Worm (Caenorhabditis elegans) whole organism, L4 larva: Measurements from ENCODE around the gene C38C3.3.

ENCODE experiments used
- D1046.2 ChIP-seq: fragments of 200-800 bp; sonication (Bioruptor generic); IDR thresholded peaks from 2 replicates; pipeline ENCODE4 v1.3.6; 2022; ENCODE audit warnings: missing genetic modification characterization, missing compliant biosample characterization
- F44E2.7 ChIP-seq: fragments of 200-800 bp; sonication (Bioruptor generic); IDR thresholded peaks from 2 replicates; pipeline ENCODE4 v2.1.2; 2022; ENCODE audit warnings: missing genetic modification characterization, missing compliant biosample characterization
- R02D3.7 ChIP-seq: fragments of 150-350 bp; sonication (generic microtip); optimal IDR thresholded peaks from 3 replicates; lab custom pipeline; 2014; ENCODE audit warnings: missing biosample characterization, missing genetic modification characterization
- aly-2 ChIP-seq: sonication (generic microtip); optimal IDR thresholded peaks from 2 replicates; lab custom pipeline; 2018; ENCODE audit warnings: missing biosample characterization, missing genetic modification characterization
- attf-4 ChIP-seq: sonication (generic microtip); optimal IDR thresholded peaks from 3 replicates; lab custom pipeline; 2017; ENCODE audit warnings: missing biosample characterization, missing genetic modification characterization
- ceh-28 ChIP-seq: fragments of 150-350 bp; optimal IDR thresholded peaks from 2 replicates; lab custom pipeline; 2014; ENCODE audit warnings: missing biosample characterization, missing genetic modification reagents, missing genetic modification characterization
- ceh-32 ChIP-seq: sonication (generic microtip); optimal IDR thresholded peaks from 2 replicates; lab custom pipeline; 2016; ENCODE audit warnings: mild to moderate bottlenecking, missing genetic modification characterization, missing compliant biosample characterization; ENCODE audit not compliant: poor library complexity
- daf-19 ChIP-seq: fragments of 200-800 bp; sonication (Bioruptor generic); conservative IDR thresholded peaks from 2 replicates; pipeline ENCODE4 v1.3.6; 2022; ENCODE audit warnings: missing genetic modification characterization, missing compliant biosample characterization
- dmd-6 ChIP-seq: fragments of 200-800 bp; sonication (Bioruptor generic); IDR thresholded peaks from 2 replicates; pipeline ENCODE4 v1.3.6; 2022; ENCODE audit warnings: missing genetic modification reagents, missing genetic modification characterization, missing compliant biosample characterization
- dmd-8 ChIP-seq: fragments of 200-800 bp; sonication (Bioruptor generic); IDR thresholded peaks from 2 replicates; pipeline ENCODE4 v1.3.6; 2022; ENCODE audit warnings: missing genetic modification characterization, missing compliant biosample characterization
- dve-1 ChIP-seq: sonication (generic microtip); optimal IDR thresholded peaks from 2 replicates; lab custom pipeline; 2017; ENCODE audit warnings: antibody characterized with exemption, mild to moderate bottlenecking, missing genetic modification characterization, missing compliant biosample characterization; ENCODE audit not compliant: insufficient read depth
- egl-27 ChIP-seq: sonication (generic microtip); optimal IDR thresholded peaks from 3 replicates; lab custom pipeline; 2017; ENCODE audit warnings: missing biosample characterization, missing genetic modification reagents, missing genetic modification characterization
- egl-43 ChIP-seq: fragments of 200-800 bp; sonication (Bioruptor generic); IDR thresholded peaks from 2 replicates; pipeline ENCODE4 v1.3.6; 2022; ENCODE audit warnings: missing genetic modification reagents, missing genetic modification characterization, missing compliant biosample characterization
- fkh-10 ChIP-seq: fragments of 150-350 bp; optimal IDR thresholded peaks from 2 replicates; lab custom pipeline; 2014; ENCODE audit warnings: missing biosample characterization, missing genetic modification reagents, missing genetic modification characterization
- fos-1 ChIP-seq: fragments of 150-350 bp; optimal IDR thresholded peaks from 2 replicates; lab custom pipeline; 2014; ENCODE audit warnings: missing biosample characterization, missing genetic modification characterization
- hif-1 ChIP-seq, 2 experiments: sonication (generic microtip); optimal IDR thresholded peaks; 2 replicates each; lab custom pipeline; 2016 to 2017; ENCODE audit warnings: missing compliant biosample characterization in 2 of 2, missing genetic modification characterization in 2 of 2, missing genetic modification reagents in 2 of 2, missing genotype in 2 of 2, mild to moderate bottlenecking in 1 of 2
- hlh-11 ChIP-seq: fragments of 200-800 bp; sonication (Bioruptor generic); optimal IDR thresholded peaks from 2 replicates; lab custom pipeline; 2018; ENCODE audit warnings: mild to moderate bottlenecking, missing genetic modification characterization, missing compliant biosample characterization
- hlh-30 ChIP-seq: sonication (generic microtip); optimal IDR thresholded peaks from 2 replicates; lab custom pipeline; 2017; ENCODE audit warnings: antibody characterized with exemption, mild to moderate bottlenecking, missing genetic modification characterization, missing compliant biosample characterization; ENCODE audit not compliant: insufficient read depth
- hmg-1.1 ChIP-seq: fragments of 200-800 bp; sonication (Bioruptor generic); IDR thresholded peaks from 2 replicates; pipeline ENCODE4 v1.3.6; 2022; ENCODE audit warnings: missing genetic modification reagents, missing genetic modification characterization, missing compliant biosample characterization
- jun-1 ChIP-seq: fragments of 150-350 bp; optimal IDR thresholded peaks from 2 replicates; lab custom pipeline; 2014; ENCODE audit warnings: missing biosample characterization, missing genetic modification reagents, missing genetic modification characterization
- lim-7 ChIP-seq: fragments of 200-800 bp; sonication (Bioruptor generic); IDR thresholded peaks from 2 replicates; pipeline ENCODE4 v1.3.6; 2022; ENCODE audit warnings: missing genetic modification characterization, missing compliant biosample characterization
- lin-15B ChIP-seq: fragments of 150-350 bp; sonication (generic microtip); optimal IDR thresholded peaks from 3 replicates; lab custom pipeline; 2014; ENCODE audit warnings: missing biosample characterization, missing genetic modification characterization
- lin-29 ChIP-seq: fragments of 200-800 bp; sonication (Bioruptor generic); IDR thresholded peaks from 2 replicates; pipeline ENCODE4 v1.3.6; 2022; ENCODE audit warnings: missing genetic modification reagents, missing genetic modification characterization, missing compliant biosample characterization
- lir-3 ChIP-seq: sonication (generic microtip); optimal IDR thresholded peaks from 2 replicates; lab custom pipeline; 2016; ENCODE audit warnings: mild to moderate bottlenecking, missing genetic modification characterization, missing compliant biosample characterization
- madf-5 ChIP-seq, 2 experiments: fragments of 200-800 bp; sonication (Bioruptor generic); IDR thresholded peaks; 2 replicates each; pipeline ENCODE4 v1.3.6; 2022; ENCODE audit warnings: missing compliant biosample characterization in 2 of 2, missing genetic modification characterization in 2 of 2
- mdl-1 ChIP-seq, 2 experiments: fragments of 150-350 bp in 1 of 2; sonication (generic microtip) in 1 of 2; optimal IDR thresholded peaks; 2 replicates each; lab custom pipeline; 2014 to 2017; ENCODE audit warnings: missing biosample characterization in 2 of 2, missing genetic modification characterization in 2 of 2
- mep-1 ChIP-seq: fragments of 150-350 bp; sonication (generic microtip); optimal IDR thresholded peaks from 3 replicates; lab custom pipeline; 2014; ENCODE audit warnings: missing biosample characterization, missing genetic modification characterization
- mes-2 ChIP-seq: sonication (generic microtip); optimal IDR thresholded peaks from 2 replicates; lab custom pipeline; 2016; ENCODE audit warnings: missing genotype, mild to moderate bottlenecking, missing genetic modification characterization, missing compliant biosample characterization; ENCODE audit not compliant: poor library complexity, severe bottlenecking
- nhr-102 ChIP-seq: sonication (generic microtip); optimal IDR thresholded peaks from 2 replicates; lab custom pipeline; 2016; ENCODE audit warnings: mild to moderate bottlenecking, missing genetic modification characterization, moderate library complexity, missing compliant biosample characterization
- nhr-111 ChIP-seq: fragments of 200-800 bp; sonication (Bioruptor generic); optimal IDR thresholded peaks from 2 replicates; lab custom pipeline; 2018; ENCODE audit warnings: mild to moderate bottlenecking, missing genetic modification characterization, missing compliant biosample characterization
- nhr-25 ChIP-seq: sonication (generic microtip); optimal IDR thresholded peaks from 2 replicates; lab custom pipeline; 2017; ENCODE audit warnings: missing genetic modification characterization, mild to moderate bottlenecking, missing compliant biosample characterization, antibody characterized with exemption, moderate library complexity, borderline replicate concordance; ENCODE audit not compliant: insufficient read depth
- nhr-28 ChIP-seq: fragments of 150-350 bp; optimal IDR thresholded peaks from 2 replicates; lab custom pipeline; 2014; ENCODE audit warnings: missing biosample characterization, missing genetic modification characterization
- nhr-41 ChIP-seq: fragments of 200-800 bp; sonication (Bioruptor generic); IDR thresholded peaks from 2 replicates; pipeline ENCODE4 v1.3.6; 2022; ENCODE audit warnings: missing genetic modification reagents, missing genetic modification characterization, missing compliant biosample characterization
- nhr-48 ChIP-seq: sonication (generic microtip); optimal IDR thresholded peaks from 2 replicates; lab custom pipeline; 2016; ENCODE audit warnings: mild to moderate bottlenecking, missing genetic modification characterization, missing compliant biosample characterization
- nhr-6 ChIP-seq: fragments of 150-350 bp; optimal IDR thresholded peaks from 2 replicates; lab custom pipeline; 2014; ENCODE audit warnings: missing biosample characterization, missing genetic modification characterization
- nhr-76 ChIP-seq: fragments of 150-350 bp; optimal IDR thresholded peaks from 2 replicates; lab custom pipeline; 2014; ENCODE audit warnings: missing biosample characterization, missing genetic modification characterization
- set-16 ChIP-seq: fragments of 200-800 bp; sonication (Bioruptor generic); IDR thresholded peaks from 2 replicates; pipeline ENCODE4 v1.3.6; 2022; ENCODE audit warnings: missing genetic modification reagents, missing genetic modification characterization, missing compliant biosample characterization
- skn-1 ChIP-seq: fragments of 150-350 bp; optimal IDR thresholded peaks from 2 replicates; lab custom pipeline; 2014; ENCODE audit warnings: missing biosample characterization, missing genetic modification characterization
- snpc-1.2 ChIP-seq: fragments of 200-800 bp; sonication (Bioruptor generic); IDR thresholded peaks from 2 replicates; pipeline ENCODE4 v1.3.6; 2022; ENCODE audit warnings: missing genetic modification reagents, missing genetic modification characterization, missing compliant biosample characterization
- unc-62 ChIP-seq, 3 experiments: fragments of 150-350 bp in 1 of 3; sonication (generic microtip); optimal IDR thresholded peaks in 2 of 3; peaks in 1 of 3; 1 replicate in 1 of 3; 2 replicates in 2 of 3; lab custom pipeline; 2014 to 2017; ENCODE audit warnings: missing biosample characterization in 3 of 3, missing genetic modification characterization in 3 of 3, missing genetic modification reagents in 3 of 3, missing genotype in 1 of 3
- zip-11 ChIP-seq: fragments of 200-800 bp; sonication (Bioruptor generic); IDR thresholded peaks from 2 replicates; pipeline ENCODE4 v1.3.6; 2022; ENCODE audit warnings: missing genetic modification characterization, missing compliant biosample characterization

C38C3.3 gene

ce11 chrV:1464543-1465040, 30.8 kb upstream of the C38C3.3 start, which contains the start of the genes fpn-1.2 and pqn-54 (continued):
- no peak for TF ChIP-seq egl-27
- peak; percentile 66 for TF ChIP-seq nhr-28 (tag; lab: Kevin White, UChicago)
- no peak for TF ChIP-seq nhr-102 (tag; lab: Kevin White, UChicago)
- no peak for TF ChIP-seq lin-15B (tag; lab: Kevin White, UChicago)
- TF ChIP-seq attf-4, result no peak
- no peak for TF ChIP-seq nhr-76 (tag; lab: Kevin White, UChicago)
- no peak for TF ChIP-seq set-16 (GFP tag; lab: Robert Waterston, UW)
- no peak for TF ChIP-seq nhr-6 (tag; lab: Kevin White, UChicago)
- TF ChIP-seq hif-1 (tag; optimal IDR thresholded peaks at IDR 0.05; lab: Kevin White, UChicago), result no peak
- no peak for TF ChIP-seq nhr-111
- TF ChIP-seq ceh-32 (tag; lab: Kevin White, UChicago), result no peak
- TF ChIP-seq lin-29 (GFP tag; lab: Robert Waterston, UW), result no peak
- no peak for TF ChIP-seq ceh-28
- no peak for TF ChIP-seq nhr-41 (GFP tag; lab: Robert Waterston, UW)
- TF ChIP-seq dmd-8 (GFP tag; lab: Robert Waterston, UW), result no peak

- 0 out of 2 replicates have a peak, but pooled peaks have one; percentile 36 for TF ChIP-seq lim-7 (GFP tag; lab: Robert Waterston, UW)
- TF ChIP-seq set-16 (GFP tag; lab: Robert Waterston, UW), result peak; percentile 89
- TF ChIP-seq zip-11, result no peak
- 0 out of 2 replicates have a peak, but pooled peaks have one; percentile 30 for TF ChIP-seq F44E2.7 (GFP tag; lab: Robert Waterston, UW)
- TF ChIP-seq nhr-76 (tag; lab: Kevin White, UChicago), result no peak
These were observed 29.5 kb upstream of the C38C3.3 start for ce11 chrV:1465932-1466331.

- TF ChIP-seq nhr-28 (tag; lab: Kevin White, UChicago) (peak; percentile 36), dmd-6 (GFP tag; lab: Robert Waterston, UW) (peak; percentile 50), dve-1 (tag; lab: Kevin White, UChicago) (peak; percentile 43), madf-5 (GFP tag; IDR thresholded peaks at IDR 0.05; lab: Robert Waterston, UW) (no peak), unc-62 (GFP tag; optimal IDR thresholded peaks at IDR 0.05 in 1 of 2; lab: Kevin White, UChicago) (peak in 1 of 2 experiments; percentile 38), unc-62 (tag; optimal IDR thresholded peaks at IDR 0.05; lab: Kevin White, UChicago) (no peak), nhr-25 (tag; lab: Kevin White, UChicago) (no peak), nhr-111 (no peak), mep-1 (tag; lab: Kevin White, UChicago) (peak; percentile 31), mes-2 (tag; lab: Kevin White, UChicago) (peak; percentile 57), mdl-1 (tag; optimal IDR thresholded peaks at IDR 0.05; lab: Kevin White, UChicago) (peak in 1 of 2 experiments; percentile 65), nhr-48 (no peak), R02D3.7 (tag; lab: Kevin White, UChicago) (no peak), hlh-11 (tag; lab: Kevin White, UChicago) (peak; percentile 42), skn-1 (tag; lab: Kevin White, UChicago) (no peak), snpc-1.2 (no peak), egl-43 (GFP tag; lab: Robert Waterston, UW) (no peak), fos-1 (tag; lab: Kevin White, UChicago) (no peak), hlh-30 (tag; lab: Kevin White, UChicago) (peak; percentile 97), fkh-10 (no peak), lir-3 (no peak), hmg-1.1 (peak; percentile 43; the same call in 1 of the 2 replicates), jun-1 (tag; lab: Kevin White, UChicago) (no peak), D1046.2 (GFP tag; lab: Robert Waterston, UW) (no peak), lin-15B (tag; lab: Kevin White, UChicago) (no peak), aly-2 (no peak), set-16 (GFP tag; lab: Robert Waterston, UW) (no peak), nhr-6 (tag; lab: Kevin White, UChicago) (peak; percentile 32), daf-19 (GFP tag; lab: Robert Waterston, UW) (no peak)
These were observed 28.5 kb upstream of the C38C3.3 start for ce11 chrV:1466949-1467348.
